Fruit fly (Drosophila melanogaster): ENCODE results near the gene Inx5.

Inx5 gene

DNA sequence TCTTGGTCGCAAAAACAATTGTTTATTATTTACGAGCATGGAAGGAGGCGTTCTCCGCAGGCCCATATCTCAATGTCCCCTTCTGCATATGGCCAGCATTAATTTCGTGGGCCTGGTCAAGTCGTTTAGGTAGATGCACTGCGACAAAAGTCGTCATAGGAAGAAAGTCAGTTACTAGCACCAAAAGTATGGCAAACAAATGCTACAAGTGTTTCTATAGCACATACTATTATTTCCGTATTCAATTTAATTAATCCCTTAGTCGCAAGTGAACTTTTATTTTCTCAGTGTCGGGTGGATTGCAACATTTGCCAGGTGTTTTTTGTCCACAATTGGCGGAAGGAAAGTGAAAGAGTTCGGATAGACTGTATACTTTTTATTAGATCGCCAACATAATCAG, 2.3 kb upstream of the Inx5 start (continued):
- TF ChIP-seq CG10631 (GFP tag; optimal IDR thresholded peaks at IDR 0.05) (peak; percentile 46), Eip78C (GFP tag) (peak; percentile 85), CG15336 (GFP tag; IDR thresholded peaks at IDR 0.05) (peak; percentile 58), Eip93F (GFP tag; optimal IDR thresholded peaks at IDR 0.05) (no peak), dsx (GFP tag; optimal IDR thresholded peaks at IDR 0.05; ENCODE audit: poor library complexity, severe bottlenecking) (peak; percentile 62), fd85E (GFP tag; optimal IDR thresholded peaks at IDR 0.05) (no peak), cyc (GFP tag; optimal IDR thresholded peaks at IDR 0.05) (peak; percentile 13), vri (GFP tag; optimal IDR thresholded peaks at IDR 0.05) (no peak), CG31627 (GFP tag; optimal IDR thresholded peaks at IDR 0.05) (peak; percentile 34), CG4318 (GFP tag; optimal IDR thresholded peaks at IDR 0.05) (peak; percentile 1), Hr39 (GFP tag; optimal IDR thresholded peaks at IDR 0.05) (peak; percentile 9), svp (GFP tag) (no peak), spab (GFP tag; optimal IDR thresholded peaks at IDR 0.05) (peak; percentile 49), Ets21C (GFP tag; optimal IDR thresholded peaks at IDR 0.05) (no peak), achi (GFP tag; optimal IDR thresholded peaks at IDR 0.05) (peak; percentile 58), Blimp-1 (GFP tag; optimal IDR thresholded peaks at IDR 0.05) (no peak), CG6808 (GFP tag; optimal IDR thresholded peaks at IDR 0.05) (peak; percentile 41), Hr38 (GFP tag; optimal IDR thresholded peaks at IDR 0.05) (no peak), CG34406 (GFP tag; optimal IDR thresholded peaks at IDR 0.05) (no peak), dac (GFP tag; optimal IDR thresholded peaks at IDR 0.05) (no peak), ss (GFP tag; optimal IDR thresholded peaks at IDR 0.05) (peak; percentile 39), net (GFP tag; optimal IDR thresholded peaks at IDR 0.05) (peak; percentile 39), Sox15 (GFP tag; optimal IDR thresholded peaks at IDR 0.05) (no peak), Sox14 (GFP tag; optimal IDR thresholded peaks at IDR 0.05) (peak; percentile 39), pdm3 (GFP tag; optimal IDR thresholded peaks at IDR 0.05) (peak; percentile 60), topi (GFP tag; optimal IDR thresholded peaks at IDR 0.05) (peak; percentile 32), CG6792 (GFP tag; optimal IDR thresholded peaks at IDR 0.05) (peak; percentile 20), Gug (GFP tag; IDR thresholded peaks at IDR 0.05) (peak; percentile 35; the same call in 1 of the 2 replicates), CG1621 (tag; optimal IDR thresholded peaks at IDR 0.05) (peak; percentile 54), acj6 (GFP tag; optimal IDR thresholded peaks at IDR 0.05) (peak; percentile 53), CG7368 (GFP tag; optimal IDR thresholded peaks at IDR 0.05) (no peak), Hr4 (GFP tag; optimal IDR thresholded peaks at IDR 0.05) (peak; percentile 58), CG32006 (GFP tag; optimal IDR thresholded peaks at IDR 0.05) (peak; percentile 52), CG10669 (GFP tag; optimal IDR thresholded peaks at IDR 0.05) (peak; percentile 62), fd59A (GFP tag; optimal IDR thresholded peaks at IDR 0.05) (peak; percentile 42), CG3032 (tag; optimal IDR thresholded peaks at IDR 0.05) (peak; percentile 58), CG11902 (GFP tag; optimal IDR thresholded peaks at IDR 0.05) (no peak), fkh (GFP tag; optimal IDR thresholded peaks at IDR 0.05) (no peak), esn (GFP tag; optimal IDR thresholded peaks at IDR 0.05) (no peak)

dm6 chrX:19171926-19172325, 1.2 kb upstream of the Inx5 start:
- TF ChIP-seq esn (GFP tag; optimal IDR thresholded peaks at IDR 0.05) = no peak
- TF ChIP-seq CG6163 (GFP tag; IDR thresholded peaks at IDR 0.05) = no peak
- TF ChIP-seq CG6276 (GFP tag; optimal IDR thresholded peaks at IDR 0.05) = no peak
- TF ChIP-seq Gug (GFP tag; IDR thresholded peaks at IDR 0.05) = no peak
- no peak for TF ChIP-seq CG1621 (tag; optimal IDR thresholded peaks at IDR 0.05)
- no peak for TF ChIP-seq CG11294 (GFP tag; IDR thresholded peaks at IDR 0.05)
- TF ChIP-seq CG8119 (GFP tag; IDR thresholded peaks at IDR 0.05) = no peak
- TF ChIP-seq CG8632 (GFP tag; optimal IDR thresholded peaks at IDR 0.05) = no peak
- TF ChIP-seq Hr4 (GFP tag; optimal IDR thresholded peaks at IDR 0.05) = no peak
- no peak for TF ChIP-seq CG7368 (GFP tag; optimal IDR thresholded peaks at IDR 0.05)
- TF ChIP-seq achi (GFP tag; optimal IDR thresholded peaks at IDR 0.05) = no peak
- TF ChIP-seq svp (GFP tag) = no peak
- no peak for TF ChIP-seq vri (GFP tag; optimal IDR thresholded peaks at IDR 0.05)
- no peak for TF ChIP-seq lz (GFP tag; optimal IDR thresholded peaks at IDR 0.05)
